Worm (Caenorhabditis elegans) whole organism, L3 larva: Measurements from ENCODE around the gene dct-16.

ENCODE experiments used
- R02D3.7 ChIP-seq: fragments of 150-350 bp; optimal IDR thresholded peaks from 2 replicates; lab custom pipeline; 2014; ENCODE audit warnings: missing biosample characterization, missing genetic modification characterization
- ZK546.5 ChIP-seq: sonication (generic microtip); optimal IDR thresholded peaks from 2 replicates; lab custom pipeline; 2017; ENCODE audit warnings: missing biosample characterization, missing genetic modification characterization
- ceh-82 ChIP-seq: fragments of 150-350 bp; optimal IDR thresholded peaks from 2 replicates; lab custom pipeline; 2014; ENCODE audit warnings: missing biosample characterization, missing genetic modification characterization
- ceh-9 ChIP-seq: sonication (generic microtip); optimal IDR thresholded peaks from 2 replicates; lab custom pipeline; 2018; ENCODE audit warnings: missing biosample characterization, missing genetic modification characterization
- daf-12 ChIP-seq: fragments of 150-350 bp; optimal IDR thresholded peaks from 2 replicates; lab custom pipeline; 2014; ENCODE audit warnings: missing biosample characterization, missing genetic modification reagents, missing genetic modification characterization
- elt-3 ChIP-seq, 3 experiments: fragments of 150-350 bp in 1 of 3; sonication (generic microtip) in 2 of 3; optimal IDR thresholded peaks; 2 replicates in 2 of 3; 4 replicates in 1 of 3; lab custom pipeline; 2014 to 2017; ENCODE audit warnings: missing biosample characterization in 3 of 3, missing genetic modification characterization in 3 of 3
- eor-1 ChIP-seq, 2 experiments: fragments of 150-350 bp; optimal IDR thresholded peaks; 2 replicates each; lab custom pipeline; 2014 to 2018; ENCODE audit warnings: missing biosample characterization in 2 of 2, missing genetic modification characterization in 2 of 2
- fkh-10 ChIP-seq: sonication (generic microtip); optimal IDR thresholded peaks from 2 replicates; lab custom pipeline; 2017; ENCODE audit warnings: missing biosample characterization, missing genetic modification reagents, missing genetic modification characterization
- fkh-2 ChIP-seq: fragments of 150-350 bp; optimal IDR thresholded peaks from 2 replicates; lab custom pipeline; 2014; ENCODE audit warnings: missing biosample characterization, missing genetic modification reagents, missing genetic modification characterization
- fos-1 ChIP-seq: fragments of 150-350 bp; optimal IDR thresholded peaks from 2 replicates; lab custom pipeline; 2014; ENCODE audit warnings: missing biosample characterization, missing genetic modification characterization
- hmg-11 ChIP-seq: sonication (generic microtip); optimal IDR thresholded peaks from 2 replicates; lab custom pipeline; 2016; ENCODE audit warnings: missing genetic modification characterization, missing compliant biosample characterization
- lin-15B ChIP-seq: fragments of 150-350 bp; optimal IDR thresholded peaks from 2 replicates; lab custom pipeline; 2014; ENCODE audit warnings: missing biosample characterization, missing genetic modification characterization
- lsy-12 ChIP-seq: sonication (generic microtip); optimal IDR thresholded peaks from 2 replicates; lab custom pipeline; 2016; ENCODE audit warnings: mild to moderate bottlenecking, missing genetic modification characterization, missing compliant biosample characterization
- mdl-1 ChIP-seq: fragments of 150-350 bp; optimal IDR thresholded peaks from 2 replicates; lab custom pipeline; 2014; ENCODE audit warnings: missing biosample characterization, missing genetic modification characterization
- nfya-1 ChIP-seq: sonication (generic microtip); optimal IDR thresholded peaks from 2 replicates; lab custom pipeline; 2017; ENCODE audit warnings: missing genetic modification characterization, mild to moderate bottlenecking, missing compliant biosample characterization, antibody characterized with exemption, moderate library complexity; ENCODE audit not compliant: insufficient read depth
- nhr-11 ChIP-seq: fragments of 150-350 bp; optimal IDR thresholded peaks from 2 replicates; lab custom pipeline; 2014; ENCODE audit warnings: missing biosample characterization, missing genetic modification characterization
- nhr-12 ChIP-seq: fragments of 150-350 bp; optimal IDR thresholded peaks from 2 replicates; lab custom pipeline; 2014; ENCODE audit warnings: missing biosample characterization, missing genetic modification characterization
- nhr-23 ChIP-seq: fragments of 150-350 bp; optimal IDR thresholded peaks from 2 replicates; lab custom pipeline; 2014; ENCODE audit warnings: missing biosample characterization, missing genetic modification reagents, missing genetic modification characterization
- nhr-43 ChIP-seq: sonication (generic microtip); optimal IDR thresholded peaks from 2 replicates; lab custom pipeline; 2016; ENCODE audit warnings: mild to moderate bottlenecking, missing genetic modification characterization, missing compliant biosample characterization; ENCODE audit not compliant: poor library complexity, severe bottlenecking
- nhr-67 ChIP-seq: fragments of 150-350 bp; optimal IDR thresholded peaks from 2 replicates; lab custom pipeline; 2014; ENCODE audit warnings: missing biosample characterization, missing genetic modification characterization
- pha-4 ChIP-seq: fragments of 150-350 bp; optimal IDR thresholded peaks from 2 replicates; lab custom pipeline; 2014; ENCODE audit warnings: missing biosample characterization, missing genetic modification reagents, missing genetic modification characterization
- pqm-1 ChIP-seq: fragments of 150-350 bp; optimal IDR thresholded peaks from 2 replicates; lab custom pipeline; 2017; ENCODE audit warnings: missing biosample characterization, missing genetic modification characterization, inconsistent platforms
- skn-1 ChIP-seq: fragments of 150-350 bp; optimal IDR thresholded peaks from 2 replicates; lab custom pipeline; 2014; ENCODE audit warnings: missing biosample characterization, missing genetic modification characterization
- zag-1 ChIP-seq: fragments of 150-350 bp; optimal IDR thresholded peaks from 2 replicates; lab custom pipeline; 2014; ENCODE audit warnings: missing biosample characterization, missing genetic modification characterization
- ztf-4 ChIP-seq: fragments of 150-350 bp; optimal IDR thresholded peaks from 2 replicates; lab custom pipeline; 2014; ENCODE audit warnings: missing biosample characterization, missing genetic modification characterization

dct-16 gene

DNA sequence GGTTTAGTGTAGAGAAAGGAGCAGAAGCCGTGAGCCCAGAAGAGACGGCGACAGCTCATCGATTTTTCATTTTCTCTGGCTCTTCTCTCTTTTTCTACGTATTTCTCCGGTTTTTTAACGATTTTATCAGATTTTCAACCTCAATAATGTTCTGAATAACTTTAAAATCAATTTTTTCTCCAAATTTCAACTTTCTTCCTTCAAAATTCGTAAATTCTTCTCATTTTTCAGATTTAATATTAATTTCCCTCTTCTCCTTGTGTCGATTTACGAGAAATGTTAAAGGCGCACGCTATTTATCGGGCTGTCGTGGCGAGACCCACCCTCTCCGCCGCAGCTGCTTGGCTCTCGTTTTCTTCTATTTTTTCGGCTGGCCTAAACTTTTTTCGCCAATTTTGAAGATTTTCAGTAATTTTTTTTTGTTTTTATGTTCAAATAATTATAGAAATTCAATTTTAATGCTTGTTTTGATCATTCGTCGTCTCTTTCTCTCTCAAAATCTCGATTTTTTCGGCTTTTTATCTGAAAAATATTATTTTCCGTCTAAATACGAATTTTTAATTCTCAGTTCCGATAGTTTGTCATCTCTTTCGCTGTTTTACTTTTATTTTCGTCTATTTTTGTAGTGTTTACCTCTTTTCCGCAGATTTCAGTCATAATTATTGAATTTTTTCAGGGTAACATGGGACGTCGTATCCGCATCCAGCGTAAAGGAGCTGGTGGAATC lies 19.7 kb downstream of the dct-16 start, which contains the start of the genes calf-1 and rpl-2 (continued):
- no peak for TF ChIP-seq ceh-9 (tag; lab: Kevin White, UChicago)
- peak; percentile 93 for TF ChIP-seq R02D3.7 (tag; lab: Kevin White, UChicago)
- no peak for TF ChIP-seq fkh-10 (GFP tag; lab: Kevin White, UChicago)
- TF ChIP-seq ceh-82 (tag; lab: Kevin White, UChicago) = no peak
- peak; percentile 12 for TF ChIP-seq hmg-11 (tag; lab: Kevin White, UChicago)
- TF ChIP-seq, all 47 proteins: peak for 13

ce11 chrV:20476981-20477380 lies 21.9 kb downstream of the dct-16 start:
- TF ChIP-seq R02D3.7 (tag; lab: Kevin White, UChicago) (peak; percentile 20), eor-1 (tag; optimal IDR thresholded peaks at IDR 0.05; lab: Kevin White, UChicago) (no peak), mdl-1 (tag; lab: Kevin White, UChicago) (no peak), elt-3 (tag; optimal IDR thresholded peaks at IDR 0.05; lab: Kevin White, UChicago) (no peak), lin-15B (tag; lab: Kevin White, UChicago) (peak; percentile 34), nhr-43 (tag; lab: Kevin White, UChicago) (no peak), fkh-10 (GFP tag; lab: Kevin White, UChicago) (no peak), pha-4 (tag; lab: Kevin White, UChicago) (peak; percentile 0), fos-1 (tag; lab: Kevin White, UChicago) (no peak), nhr-23 (tag; lab: Kevin White, UChicago) (peak; percentile 17), hmg-11 (tag; lab: Kevin White, UChicago) (peak; percentile 41), nfya-1 (peak; percentile 46)

ce11 chrV:20476514-20476913 lies 22.3 kb downstream of the dct-16 start:
- TF ChIP-seq nhr-11 (tag; lab: Kevin White, UChicago) (no peak), nhr-12 (no peak), fos-1 (tag; lab: Kevin White, UChicago) (no peak)

ce11 chrV:20475830-20476229 lies 23.0 kb downstream of the dct-16 start, which contains the start of gene B0250.7:
TSS of gene B0250.7 (minus strand) at chrV:20476061.
- peak; percentile 97 for TF ChIP-seq nfya-1
- TF ChIP-seq daf-12 = no peak

DNA sequence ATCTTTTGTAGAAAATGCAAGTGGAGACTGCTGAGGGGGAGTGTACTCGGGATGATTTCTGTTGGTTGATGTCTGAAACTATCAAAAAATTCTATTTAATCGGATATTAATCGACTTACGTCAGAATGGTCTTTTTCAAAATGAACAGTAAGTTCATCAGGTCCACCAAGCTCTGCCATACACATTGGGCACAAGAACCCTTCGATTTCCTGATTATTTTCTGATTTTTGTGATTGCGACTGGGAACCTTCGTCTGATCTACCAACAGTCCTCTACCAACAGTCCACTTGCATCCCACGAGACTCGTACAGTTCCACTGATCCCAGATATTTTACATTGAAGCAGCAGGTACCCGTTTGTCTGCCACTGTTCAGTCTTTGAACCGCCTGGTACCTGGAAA lies 23.8 kb downstream of the dct-16 start:
- no peak for TF ChIP-seq R02D3.7 (tag; lab: Kevin White, UChicago)

DNA sequence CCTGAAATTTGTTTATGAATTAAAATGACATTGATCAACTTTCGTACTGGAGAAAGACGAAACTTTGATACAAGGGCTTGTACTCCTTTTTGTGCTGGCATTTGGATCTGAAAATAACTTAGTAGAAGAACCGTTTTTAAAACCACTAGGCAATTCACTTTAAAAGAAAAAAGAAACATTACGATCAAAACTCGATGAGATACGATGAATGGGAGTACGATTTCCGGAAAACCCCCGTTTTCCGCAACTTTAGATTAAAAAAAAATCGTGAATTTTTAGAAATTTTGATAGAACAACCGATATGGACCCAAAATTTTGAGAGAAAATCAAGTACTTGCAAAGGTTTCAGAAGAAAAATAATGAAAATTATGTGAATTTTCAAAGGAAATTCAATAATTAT lies 28.5 kb downstream of the dct-16 start, which contains the start of gene B0250.8:
TSS of gene B0250.8 (minus strand) at position 101 of the 400 bp plus-strand sequence.
- TF ChIP-seq lin-15B (tag; lab: Kevin White, UChicago) (no peak), lsy-12 (tag; lab: Kevin White, UChicago) (no peak), ceh-82 (tag; lab: Kevin White, UChicago) (no peak), pqm-1 (tag; lab: Kevin White, UChicago) (no peak), ztf-4 (tag; lab: Kevin White, UChicago) (no peak), skn-1 (tag; lab: Kevin White, UChicago) (no peak), hmg-11 (tag; lab: Kevin White, UChicago) (no peak), nhr-67 (tag; lab: Kevin White, UChicago) (no peak), ZK546.5 (tag; lab: Kevin White, UChicago) (no peak), elt-3 (tag; optimal IDR thresholded peaks at IDR 0.05; lab: Kevin White, UChicago) (no peak), eor-1 (tag; optimal IDR thresholded peaks at IDR 0.05; lab: Kevin White, UChicago) (no peak), fkh-2 (tag; lab: Kevin White, UChicago) (no peak), nhr-23 (tag; lab: Kevin White, UChicago) (no peak)

- TF ChIP-seq ZK546.5 (tag; lab: Kevin White, UChicago) (no peak), zag-1 (tag; lab: Kevin White, UChicago) (no peak)
- TF ChIP-seq, all 47 proteins: peak for 0
These were observed 34.1 kb downstream of the dct-16 start for ce11 chrV:20464778-20465177.
